Fruit fly (Drosophila melanogaster): Measurements from ENCODE around the gene t.
A peak's percentile ranks its signal among the peaks of the same experiment; 100 is the strongest.

Gene t

dm6 chrX:9193604-9194003 lies 29.5 kb downstream of the t start, which contains the start of gene CG12106 (continued):
- TF ChIP-seq CG3163 (GFP tag; optimal IDR thresholded peaks at IDR 0.05) (no peak), CG18764 (GFP tag; optimal IDR thresholded peaks at IDR 0.05) (no peak), disco-r (GFP tag; optimal IDR thresholded peaks at IDR 0.05) (no peak), dan (GFP tag; IDR thresholded peaks at IDR 0.05) (no peak), CG13123 (GFP tag; optimal IDR thresholded peaks at IDR 0.05) (peak; percentile 20), mirr (GFP tag; optimal IDR thresholded peaks at IDR 0.05) (peak; percentile 34), CG12299 (tag; optimal IDR thresholded peaks at IDR 0.05) (no peak), CG3281 (GFP tag; optimal IDR thresholded peaks at IDR 0.05) (peak; percentile 39), MBD-R2 (GFP tag; IDR thresholded peaks at IDR 0.05) (peak; percentile 33; the same call in 1 of the 2 replicates), NfI (GFP tag; optimal IDR thresholded peaks at IDR 0.05) (peak; percentile 63), CG6254 (GFP tag; optimal IDR thresholded peaks at IDR 0.05) (peak; percentile 31), dysf (GFP tag; IDR thresholded peaks at IDR 0.05) (peak; percentile 68; the same call in 2 of the 3 replicates), CG10147 (GFP tag; optimal IDR thresholded peaks at IDR 0.05) (peak; percentile 37), CG6854 (GFP tag; optimal IDR thresholded peaks at IDR 0.05) (no peak), Nf-YC (tag; optimal IDR thresholded peaks at IDR 0.05) (peak; percentile 42), lmd (GFP tag; IDR thresholded peaks at IDR 0.05) (no peak), CG14441 (GFP tag; IDR thresholded peaks at IDR 0.05) (no peak; the same call in 1 of the 2 replicates), CG7556 (GFP tag; optimal IDR thresholded peaks at IDR 0.05) (no peak), Dp (GFP tag; optimal IDR thresholded peaks at IDR 0.05) (peak; percentile 24), CG9797 (GFP tag; optimal IDR thresholded peaks at IDR 0.05) (no peak), gcm (GFP tag; optimal IDR thresholded peaks at IDR 0.05) (no peak), chinmo (GFP tag; IDR thresholded peaks at IDR 0.05; ENCODE audit: partially characterized antibody) (no peak), amos (GFP tag; IDR thresholded peaks at IDR 0.05; ENCODE audit: partially characterized antibody) (no peak), wdn (GFP tag; IDR thresholded peaks at IDR 0.05) (no peak), CG10543 (GFP tag; optimal IDR thresholded peaks at IDR 0.05) (peak; percentile 32), CG17359 (tag; optimal IDR thresholded peaks at IDR 0.05) (peak; percentile 27), mld (GFP tag; IDR thresholded peaks at IDR 0.05; ENCODE audit: partially characterized antibody) (no peak), CG17361 (GFP tag; IDR thresholded peaks at IDR 0.05) (peak; percentile 41; the same call in 1 of the 3 replicates), vfl (GFP tag; optimal IDR thresholded peaks at IDR 0.05) (no peak), hbn (GFP tag; IDR thresholded peaks at IDR 0.05; ENCODE audit: partially characterized antibody) (no peak), tup (GFP tag; optimal IDR thresholded peaks at IDR 0.05) (no peak), sisA (GFP tag; IDR thresholded peaks at IDR 0.05) (no peak), zf30C (GFP tag; optimal IDR thresholded peaks at IDR 0.05) (no peak), Bdp1 (GFP tag; optimal IDR thresholded peaks at IDR 0.05) (no peak), nmo (GFP tag; optimal IDR thresholded peaks at IDR 0.05) (peak; percentile 55), H2.0 (GFP tag; IDR thresholded peaks at IDR 0.05) (no peak; the same call in 1 of the 2 replicates), CG9727 (GFP tag; optimal IDR thresholded peaks at IDR 0.05) (peak; percentile 3), CG1647 (GFP tag; optimal IDR thresholded peaks at IDR 0.05) (no peak), Eip74EF (GFP tag; optimal IDR thresholded peaks at IDR 0.05) (no peak), CG16863 (GFP tag; optimal IDR thresholded peaks at IDR 0.05) (no peak), insv (GFP tag; optimal IDR thresholded peaks at IDR 0.05) (no peak), CG9215 (GFP tag; IDR thresholded peaks at IDR 0.05) (no peak; the same call in 1 of the 2 replicates), CG5180 (GFP tag; optimal IDR thresholded peaks at IDR 0.05) (no peak), CG9437 (GFP tag; optimal IDR thresholded peaks at IDR 0.05) (no peak), CG11695 (GFP tag; IDR thresholded peaks at IDR 0.05) (peak; percentile 45; the same call in 1 of the 3 replicates), CG1603 (tag; optimal IDR thresholded peaks at IDR 0.05) (peak; percentile 67), cwo (GFP tag; optimal IDR thresholded peaks at IDR 0.05) (peak; percentile 8), lilli (GFP tag; optimal IDR thresholded peaks at IDR 0.05) (peak; percentile 72), E2f1 (GFP tag; IDR thresholded peaks at IDR 0.05) (peak; percentile 40), dm (GFP tag; optimal IDR thresholded peaks at IDR 0.05) (no peak)

All from whole organism, embryonic.